Worm (Caenorhabditis elegans): Measurements from ENCODE around the gene Y5H2A.4.

DNA sequence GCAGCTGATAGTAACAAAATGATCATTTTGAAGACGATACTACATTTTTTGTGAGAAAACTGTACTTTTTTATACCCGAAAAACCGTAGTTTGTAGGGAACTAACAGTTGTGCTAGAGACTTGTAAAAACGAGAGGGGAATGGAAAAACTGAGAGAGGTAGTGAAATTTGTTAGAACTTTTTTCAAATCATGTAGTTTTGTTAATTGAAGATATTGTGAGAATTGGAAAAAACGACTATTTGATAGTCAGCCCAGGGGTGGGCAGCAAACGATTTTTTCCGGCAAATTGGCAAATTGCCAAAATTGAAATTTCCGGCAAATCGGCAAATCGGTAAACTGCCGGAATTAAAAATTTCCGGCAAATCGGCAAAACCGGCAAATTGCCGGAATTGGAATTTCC is 24.8 kb downstream of the Y5H2A.4 start, which contains the start of gene cyp-33C6:
- TF ChIP-seq pha-4 (tag; optimal IDR thresholded peaks at IDR 0.05) = no peak
- TF ChIP-seq K12H6.12 (tag; optimal IDR thresholded peaks at IDR 0.05) = no peak
- TF ChIP-seq nhr-80 (tag; optimal IDR thresholded peaks at IDR 0.05) = no peak
- no peak for TF ChIP-seq Y67H2A.10 (GFP tag; conservative IDR thresholded peaks at IDR 0.05)
- no peak for TF ChIP-seq hmg-1.2 (GFP tag; IDR thresholded peaks at IDR 0.05)
